Worm (Caenorhabditis elegans): ENCODE data around the gene T13C5.3.

DNA sequence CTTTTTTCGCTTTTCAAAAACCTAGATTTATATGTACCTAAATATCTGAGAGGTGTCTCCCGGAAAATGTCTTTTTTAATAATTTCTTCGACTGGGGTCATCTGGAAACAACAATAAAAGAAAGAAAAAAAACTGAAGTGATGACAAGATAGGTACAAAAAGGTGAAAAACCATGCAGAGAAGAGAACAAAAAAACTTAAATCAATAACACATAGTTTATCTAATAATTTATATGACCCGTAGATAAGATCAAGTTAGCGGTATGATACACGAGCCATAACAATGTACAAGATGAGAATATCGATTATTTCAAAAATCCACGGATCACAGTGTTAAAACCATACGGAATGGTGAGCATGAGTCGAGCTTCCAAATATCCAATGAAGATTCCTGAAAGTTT lies 28.0 kb downstream of the T13C5.3 start, which contains the start of gene mtp-18:
- no peak for TF ChIP-seq ztf-29 (GFP tag; IDR thresholded peaks at IDR 0.05)
- TF ChIP-seq T22C8.4 (GFP tag; IDR thresholded peaks at IDR 0.05) = no peak
- TF ChIP-seq cog-1 (tag; optimal IDR thresholded peaks at IDR 0.05) = no peak
- TF ChIP-seq flt-1 (GFP tag; IDR thresholded peaks at IDR 0.05) = no peak
- no peak for TF ChIP-seq med-1 (GFP tag; optimal IDR thresholded peaks at IDR 0.05; ENCODE audit: insufficient read depth)
